Worm (Caenorhabditis elegans) whole organism, mixed stage, embryonic: ENCODE measurements around the gene dhs-11.

Experiments
- M03D4.4 ChIP-seq: sonication (generic microtip); optimal IDR thresholded peaks from 2 replicates; lab custom pipeline; 2017; ENCODE audit warnings: mild to moderate bottlenecking, missing genetic modification characterization, missing compliant biosample characterization
- bed-3 ChIP-seq: fragments of 200-800 bp; sonication (Bioruptor generic); optimal IDR thresholded peaks from 3 replicates; lab custom pipeline; 2018; ENCODE audit warnings: mild to moderate bottlenecking, missing genetic modification characterization, moderate library complexity, missing compliant biosample characterization
- blmp-1 ChIP-seq: fragments of 150-350 bp; optimal IDR thresholded peaks from 2 replicates; lab custom pipeline; 2014; ENCODE audit warnings: missing biosample characterization, missing genetic modification characterization
- ceh-39 ChIP-seq: fragments of 150-350 bp; optimal IDR thresholded peaks from 2 replicates; lab custom pipeline; 2014; ENCODE audit warnings: missing biosample characterization, missing genetic modification characterization
- ceh-43 ChIP-seq: fragments of 200-800 bp; sonication (Bioruptor generic); optimal IDR thresholded peaks from 2 replicates; lab custom pipeline; 2018; ENCODE audit warnings: mild to moderate bottlenecking, missing genetic modification characterization, moderate library complexity, missing compliant biosample characterization
- ceh-83 ChIP-seq: fragments of 200-800 bp; sonication (Bioruptor generic); optimal IDR thresholded peaks from 2 replicates; lab custom pipeline; 2018; ENCODE audit warnings: mild to moderate bottlenecking, missing genetic modification characterization, missing compliant biosample characterization
- ces-1 ChIP-seq: fragments of 150-350 bp; optimal IDR thresholded peaks from 2 replicates; lab custom pipeline; 2014; ENCODE audit warnings: missing biosample characterization, missing genetic modification reagents, missing genetic modification characterization
- cnd-1 ChIP-seq: fragments of 200-800 bp; sonication (Bioruptor generic); optimal IDR thresholded peaks from 2 replicates; lab custom pipeline; 2018; ENCODE audit warnings: mild to moderate bottlenecking, missing genetic modification characterization, missing compliant biosample characterization
- drap-1 ChIP-seq: fragments of 200-800 bp; sonication (Bioruptor generic); optimal IDR thresholded peaks from 3 replicates; lab custom pipeline; 2018; ENCODE audit warnings: mild to moderate bottlenecking, missing genetic modification characterization, missing compliant biosample characterization
- elt-1 ChIP-seq: sonication (generic microtip); optimal IDR thresholded peaks from 2 replicates; lab custom pipeline; 2017; ENCODE audit warnings: missing genetic modification characterization, mild to moderate bottlenecking, missing compliant biosample characterization, antibody characterized with exemption, moderate library complexity, borderline replicate concordance; ENCODE audit not compliant: insufficient read depth
- elt-3 ChIP-seq: fragments of 150-350 bp; optimal IDR thresholded peaks from 2 replicates; lab custom pipeline; 2014; ENCODE audit warnings: missing biosample characterization, missing genetic modification characterization
- flh-1 ChIP-seq: fragments of 200-800 bp; sonication (Bioruptor generic); optimal IDR thresholded peaks from 2 replicates; lab custom pipeline; 2018; ENCODE audit warnings: mild to moderate bottlenecking, missing genetic modification characterization, moderate library complexity, missing compliant biosample characterization
- ham-2 ChIP-seq: fragments of 200-800 bp; sonication (Bioruptor generic); optimal IDR thresholded peaks from 2 replicates; lab custom pipeline; 2018; ENCODE audit warnings: mild to moderate bottlenecking, missing genetic modification characterization, missing compliant biosample characterization
- hlh-1 ChIP-seq: fragments of 150-350 bp; optimal IDR thresholded peaks from 2 replicates; lab custom pipeline; 2014; ENCODE audit warnings: missing biosample characterization, missing genetic modification reagents, missing genetic modification characterization
- lin-13 ChIP-seq: fragments of 150-350 bp; optimal IDR thresholded peaks from 2 replicates; lab custom pipeline; 2014; ENCODE audit warnings: missing biosample characterization, missing genetic modification characterization
- lin-32 ChIP-seq: fragments of 200-800 bp; sonication (Bioruptor generic); optimal IDR thresholded peaks from 2 replicates; lab custom pipeline; 2018; ENCODE audit warnings: mild to moderate bottlenecking, missing genetic modification characterization, missing compliant biosample characterization
- lsy-2 ChIP-seq: fragments of 150-350 bp; optimal IDR thresholded peaks from 2 replicates; lab custom pipeline; 2014; ENCODE audit warnings: missing biosample characterization, missing genetic modification characterization
- mab-5 ChIP-seq: fragments of 150-350 bp; optimal IDR thresholded peaks from 2 replicates; lab custom pipeline; 2014; ENCODE audit warnings: missing biosample characterization, missing genetic modification characterization
- mep-1 ChIP-seq: fragments of 150-350 bp; optimal IDR thresholded peaks from 2 replicates; lab custom pipeline; 2017; ENCODE audit warnings: missing biosample characterization, missing genetic modification reagents, missing genetic modification characterization, inconsistent platforms
- mls-2 ChIP-seq: sonication (generic microtip); optimal IDR thresholded peaks from 2 replicates; lab custom pipeline; 2016; ENCODE audit warnings: mild to moderate bottlenecking, missing genetic modification characterization, moderate library complexity, missing compliant biosample characterization
- nhr-12 ChIP-seq: fragments of 150-350 bp; optimal IDR thresholded peaks from 2 replicates; lab custom pipeline; 2014; ENCODE audit warnings: missing biosample characterization, missing genetic modification characterization
- nhr-2 ChIP-seq: fragments of 150-350 bp; optimal IDR thresholded peaks from 2 replicates; lab custom pipeline; 2014; ENCODE audit warnings: missing biosample characterization, missing genetic modification characterization
- nhr-237 ChIP-seq: fragments of 150-350 bp; optimal IDR thresholded peaks from 2 replicates; lab custom pipeline; 2014; ENCODE audit warnings: missing biosample characterization, missing genetic modification characterization
- nhr-28 ChIP-seq: fragments of 150-350 bp; optimal IDR thresholded peaks from 2 replicates; lab custom pipeline; 2014; ENCODE audit warnings: missing biosample characterization, missing genetic modification characterization
- nhr-76 ChIP-seq: sonication (generic microtip); optimal IDR thresholded peaks from 2 replicates; lab custom pipeline; 2017; ENCODE audit warnings: missing biosample characterization, missing genetic modification characterization
- pha-4 ChIP-seq: fragments of 150-350 bp; optimal IDR thresholded peaks from 2 replicates; lab custom pipeline; 2018; ENCODE audit warnings: missing biosample characterization, missing genetic modification reagents, missing genetic modification characterization
- sem-2 ChIP-seq: fragments of 200-800 bp; sonication (Bioruptor generic); optimal IDR thresholded peaks from 2 replicates; lab custom pipeline; 2018; ENCODE audit warnings: mild to moderate bottlenecking, missing genetic modification characterization, missing compliant biosample characterization
- snpc-4 ChIP-seq: fragments of 150-350 bp; optimal IDR thresholded peaks from 2 replicates; lab custom pipeline; 2014; ENCODE audit warnings: missing biosample characterization, missing genetic modification characterization
- sptf-1 ChIP-seq: sonication (generic microtip); optimal IDR thresholded peaks from 2 replicates; lab custom pipeline; 2017; ENCODE audit warnings: mild to moderate bottlenecking, missing genetic modification characterization, moderate library complexity, missing compliant biosample characterization
- tbx-8 ChIP-seq: fragments of 200-800 bp; sonication (Bioruptor generic); optimal IDR thresholded peaks from 2 replicates; lab custom pipeline; 2018; ENCODE audit warnings: mild to moderate bottlenecking, missing genetic modification characterization, moderate library complexity, missing compliant biosample characterization
- unc-120 ChIP-seq: sonication (generic microtip); optimal IDR thresholded peaks from 2 replicates; lab custom pipeline; 2017; ENCODE audit warnings: missing genetic modification characterization, missing compliant biosample characterization; ENCODE audit not compliant: poor library complexity, severe bottlenecking
- unc-39 ChIP-seq: fragments of 150-350 bp; optimal IDR thresholded peaks from 2 replicates; lab custom pipeline; 2014; ENCODE audit warnings: missing biosample characterization, missing genetic modification characterization
- unc-62 ChIP-seq: fragments of 150-350 bp; optimal IDR thresholded peaks from 2 replicates; lab custom pipeline; 2014; ENCODE audit warnings: missing biosample characterization, missing genetic modification reagents, missing genetic modification characterization
- zip-8 ChIP-seq: fragments of 150-350 bp; optimal IDR thresholded peaks from 2 replicates; lab custom pipeline; 2014; ENCODE audit warnings: missing biosample characterization, missing genetic modification characterization
- ztf-11 ChIP-seq: fragments of 150-350 bp; optimal IDR thresholded peaks from 2 replicates; lab custom pipeline; 2014; ENCODE audit warnings: missing biosample characterization, missing genetic modification characterization

Gene dhs-11

ce11 chrIII:10599699-10600098 is 43.0 kb downstream of the dhs-11 start:
- TF ChIP-seq nhr-76 (no peak), mep-1 (tag; lab: Kevin White, UChicago) (peak; percentile 64), pha-4 (tag; lab: Kevin White, UChicago) (peak; percentile 51), ces-1 (GFP tag; lab: Kevin White, UChicago) (peak; percentile 54), flh-1 (GFP tag; lab: Kevin White, UChicago) (no peak), sptf-1 (no peak), nhr-28 (no peak), drap-1 (GFP tag; lab: Kevin White, UChicago) (no peak), nhr-12 (tag; lab: Kevin White, UChicago) (no peak), snpc-4 (no peak), nhr-237 (tag; lab: Kevin White, UChicago) (peak; percentile 15), ztf-11 (tag; lab: Kevin White, UChicago) (no peak), blmp-1 (tag; lab: Kevin White, UChicago) (no peak), mab-5 (tag; lab: Kevin White, UChicago) (no peak), lin-32 (GFP tag; lab: Kevin White, UChicago) (no peak), zip-8 (tag; lab: Kevin White, UChicago) (no peak), ceh-39 (tag; lab: Kevin White, UChicago) (no peak), mls-2 (tag; lab: Kevin White, UChicago) (no peak), sem-2 (GFP tag; lab: Kevin White, UChicago) (no peak), hlh-1 (tag; lab: Kevin White, UChicago) (no peak), bed-3 (GFP tag; lab: Kevin White, UChicago) (no peak), unc-120 (no peak), tbx-8 (GFP tag; lab: Kevin White, UChicago) (no peak), lsy-2 (peak; percentile 58), ceh-43 (GFP tag; lab: Kevin White, UChicago) (no peak), lin-13 (peak; percentile 36), nhr-2 (no peak), M03D4.4 (tag; lab: Kevin White, UChicago) (no peak), elt-1 (tag; lab: Kevin White, UChicago) (no peak), ceh-83 (GFP tag; lab: Kevin White, UChicago) (no peak), unc-39 (no peak), elt-3 (tag; lab: Kevin White, UChicago) (no peak), cnd-1 (tag; lab: Kevin White, UChicago) (no peak), unc-62 (GFP tag; lab: Kevin White, UChicago) (no peak), ham-2 (GFP tag; lab: Kevin White, UChicago) (no peak)

ce11 chrIII:10596387-10596786 is 46.3 kb downstream of the dhs-11 start, which contains the start of gene Y39A1A.3:
Gene Y39A1A.3 (minus strand): TSS chrIII:10596487.
- TF ChIP-seq lsy-2: no peak
- TF ChIP-seq ces-1 (GFP tag; lab: Kevin White, UChicago): no peak
- TF ChIP-seq, all 35 proteins: peak for 0

ce11 chrIII:10595066-10595465 is 47.6 kb downstream of the dhs-11 start, which contains the start of gene Y45F3A.9:
Gene Y45F3A.9 (minus strand): TSS chrIII:10595166.
- TF ChIP-seq elt-1 (tag; lab: Kevin White, UChicago): no peak
- TF ChIP-seq hlh-1 (tag; lab: Kevin White, UChicago): no peak
- no peak for TF ChIP-seq nhr-28
- TF ChIP-seq snpc-4: no peak
- TF ChIP-seq mab-5 (tag; lab: Kevin White, UChicago): no peak
- TF ChIP-seq pha-4 (tag; lab: Kevin White, UChicago): no peak
- TF ChIP-seq cnd-1 (tag; lab: Kevin White, UChicago): no peak
- no peak for TF ChIP-seq nhr-237 (tag; lab: Kevin White, UChicago)
- no peak for TF ChIP-seq unc-120
- no peak for TF ChIP-seq ceh-39 (tag; lab: Kevin White, UChicago)
- TF ChIP-seq nhr-76: no peak
- TF ChIP-seq unc-39: no peak
- no peak for TF ChIP-seq lsy-2
- TF ChIP-seq nhr-12 (tag; lab: Kevin White, UChicago): no peak

ce11 chrIII:10592729-10593128 is 49.9 kb downstream of the dhs-11 start, which contains the start of gene Y45F3A.8:
Gene Y45F3A.8 (minus strand): TSS chrIII:10592829.
- TF ChIP-seq hlh-1 (tag; lab: Kevin White, UChicago) (no peak), mls-2 (tag; lab: Kevin White, UChicago) (no peak), flh-1 (GFP tag; lab: Kevin White, UChicago) (no peak), ces-1 (GFP tag; lab: Kevin White, UChicago) (no peak), M03D4.4 (tag; lab: Kevin White, UChicago) (no peak), nhr-2 (no peak), nhr-28 (no peak), nhr-76 (no peak), ceh-39 (tag; lab: Kevin White, UChicago) (no peak), sptf-1 (no peak), ceh-83 (GFP tag; lab: Kevin White, UChicago) (no peak), unc-120 (no peak), unc-39 (no peak), nhr-237 (tag; lab: Kevin White, UChicago) (no peak)
